Worm (Caenorhabditis elegans) whole organism, L4 larva: Measurements from ENCODE around the gene C03A3.3.

Experiments used
- aly-2 ChIP-seq: sonication (generic microtip); optimal IDR thresholded peaks from 2 replicates; lab custom pipeline; 2018; ENCODE audit warnings: missing biosample characterization, missing genetic modification characterization
- madf-9 ChIP-seq: fragments of 200-800 bp; sonication (Bioruptor generic); conservative IDR thresholded peaks from 2 replicates; pipeline ENCODE4 v1.3.6; 2022; ENCODE audit warnings: missing genetic modification reagents, missing genetic modification characterization, missing compliant biosample characterization
- mep-1 ChIP-seq: fragments of 150-350 bp; sonication (generic microtip); optimal IDR thresholded peaks from 3 replicates; lab custom pipeline; 2014; ENCODE audit warnings: missing biosample characterization, missing genetic modification characterization
- nhr-76 ChIP-seq: fragments of 150-350 bp; optimal IDR thresholded peaks from 2 replicates; lab custom pipeline; 2014; ENCODE audit warnings: missing biosample characterization, missing genetic modification characterization
- pqm-1 ChIP-seq: sonication (generic microtip); optimal IDR thresholded peaks from 2 replicates; lab custom pipeline; 2017; ENCODE audit warnings: missing biosample characterization, missing genetic modification characterization
- set-16 ChIP-seq: fragments of 200-800 bp; sonication (Bioruptor generic); IDR thresholded peaks from 2 replicates; pipeline ENCODE4 v1.3.6; 2022; ENCODE audit warnings: missing genetic modification reagents, missing genetic modification characterization, missing compliant biosample characterization
- snpc-4 ChIP-seq: fragments of 150-350 bp; optimal IDR thresholded peaks from 2 replicates; lab custom pipeline; 2014; ENCODE audit warnings: missing biosample characterization, missing genetic modification characterization
- spr-3 ChIP-seq: fragments of 200-800 bp; sonication (Bioruptor generic); optimal IDR thresholded peaks from 2 replicates; lab custom pipeline; 2018; ENCODE audit warnings: mild to moderate bottlenecking, missing genetic modification characterization, missing compliant biosample characterization

DNA sequence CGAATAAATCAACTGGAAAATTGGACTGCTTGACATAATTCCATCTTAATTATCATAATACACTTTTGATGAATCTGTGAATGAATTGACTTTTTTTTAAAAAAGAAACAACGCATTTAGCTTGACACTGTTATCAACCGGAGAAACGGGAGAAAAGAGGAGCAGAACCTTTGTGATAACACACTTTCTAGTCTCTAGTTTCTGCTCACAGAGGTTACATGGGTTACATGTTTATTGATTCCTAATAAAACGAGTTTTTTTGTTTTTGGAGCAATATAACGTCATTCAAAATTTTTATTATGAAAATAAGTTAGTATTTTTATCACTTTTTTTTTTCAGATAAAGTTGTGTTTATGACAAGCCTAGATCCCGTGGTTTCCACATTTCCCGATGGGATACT, 49.1 kb upstream of the C03A3.3 start, which contains the start of gene hizr-1:
- TF ChIP-seq snpc-4 (tag; lab: Kevin White, UChicago) (no peak), set-16 (no peak), nhr-76 (tag; lab: Kevin White, UChicago) (no peak), pqm-1 (tag; lab: Kevin White, UChicago) (peak; percentile 68), mep-1 (tag; lab: Kevin White, UChicago) (no peak), aly-2 (tag; lab: Kevin White, UChicago) (no peak), spr-3 (no peak), madf-9 (GFP tag; lab: Robert Waterston, UW) (no peak)
